Worm (Caenorhabditis elegans): ENCODE results near the gene asps-1.

- no peak for TF ChIP-seq ztf-23 (GFP tag; IDR thresholded peaks at IDR 0.05)
- no peak for TF ChIP-seq klf-2 (GFP tag; conservative IDR thresholded peaks at IDR 0.05)
- no peak for TF ChIP-seq flt-1 (GFP tag; IDR thresholded peaks at IDR 0.05)
- TF ChIP-seq ztf-29 (GFP tag; IDR thresholded peaks at IDR 0.05), result no peak
- TF ChIP-seq ref-1 (GFP tag; conservative IDR thresholded peaks at IDR 0.05), result no peak
Observed at ce11 chrV:10292819-10293357, 24.3 kb downstream of the asps-1 start, which contains the start of gene col-149.

Measured in whole organism, midembryonic.